Worm (Caenorhabditis elegans) whole organism, mixed stage, embryonic: Measurements from ENCODE around the gene F46B6.9.

Source experiments
- nhr-12 ChIP-seq: fragments of 150-350 bp; optimal IDR thresholded peaks from 2 replicates; lab custom pipeline; 2014; ENCODE audit warnings: missing biosample characterization, missing genetic modification characterization
- nhr-76 ChIP-seq: sonication (generic microtip); optimal IDR thresholded peaks from 2 replicates; lab custom pipeline; 2017; ENCODE audit warnings: missing biosample characterization, missing genetic modification characterization
- pha-4 ChIP-seq: fragments of 150-350 bp; optimal IDR thresholded peaks from 2 replicates; lab custom pipeline; 2018; ENCODE audit warnings: missing biosample characterization, missing genetic modification reagents, missing genetic modification characterization
- snpc-4 ChIP-seq: fragments of 150-350 bp; optimal IDR thresholded peaks from 2 replicates; lab custom pipeline; 2014; ENCODE audit warnings: missing biosample characterization, missing genetic modification characterization
- unc-62 ChIP-seq: fragments of 150-350 bp; optimal IDR thresholded peaks from 2 replicates; lab custom pipeline; 2014; ENCODE audit warnings: missing biosample characterization, missing genetic modification reagents, missing genetic modification characterization
- ztf-11 ChIP-seq: fragments of 150-350 bp; optimal IDR thresholded peaks from 2 replicates; lab custom pipeline; 2014; ENCODE audit warnings: missing biosample characterization, missing genetic modification characterization

ce11 chrV:9801965-9802364, 5.3 kb downstream of the F46B6.9 start, which contains the start of gene F46B6.10:
- TF ChIP-seq ztf-11 (tag; lab: Kevin White, UChicago) = no peak
- TF ChIP-seq pha-4 (tag; lab: Kevin White, UChicago) = no peak
- no peak for TF ChIP-seq nhr-76 (tag; lab: Kevin White, UChicago)
- no peak for TF ChIP-seq unc-62 (GFP tag; lab: Kevin White, UChicago)
- no peak for TF ChIP-seq snpc-4
- no peak for TF ChIP-seq nhr-12 (tag; lab: Kevin White, UChicago)
